Comparison of ENCODE assay signal across 1 fruit fly cellular context in the genomic region with DNA sequence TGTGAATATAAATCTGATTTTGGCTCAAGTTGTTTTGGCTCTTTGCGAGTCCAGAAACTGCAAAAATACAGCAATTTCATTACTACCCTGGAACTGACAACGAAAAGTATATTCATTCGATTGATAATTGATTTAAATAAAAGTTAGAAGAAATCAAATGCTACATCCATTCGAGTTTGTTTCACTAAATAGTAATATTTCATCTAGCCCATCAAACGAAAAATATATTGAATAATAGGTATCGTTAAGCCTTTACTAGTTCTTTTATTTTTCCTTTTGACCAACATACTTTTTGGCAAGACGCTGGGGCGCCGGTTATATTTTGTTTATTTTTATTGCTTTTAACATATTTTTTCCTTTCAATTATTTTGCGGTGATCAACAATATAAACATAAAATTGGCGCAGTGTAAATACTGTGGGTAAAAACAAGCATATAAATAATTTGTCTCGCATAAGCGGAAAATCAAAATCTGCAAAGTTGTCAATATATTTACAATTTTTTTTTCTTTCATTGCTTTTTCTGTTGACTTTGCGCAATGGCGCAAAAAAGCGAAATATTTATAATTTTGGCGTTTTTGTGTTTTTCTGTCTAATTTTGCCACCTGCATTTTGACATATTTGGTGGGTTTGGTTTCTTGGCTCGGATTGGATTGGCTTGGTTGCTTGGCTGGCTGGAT.
TF ChIP-seq lines count a peak whose summit lies in the region.

No protein-coding gene starts in this region.

TF ChIP-seq in whole organism, embryonic, 481 proteins besides CTCF, POLR2A, EP300 and RAD21 (continued from another document):
- peak; percentile 42; the same call in 1 of the 2 replicates for TF ChIP-seq vvl (GFP tag; IDR thresholded peaks at IDR 0.05; lab: Robert Waterston, UW)
- no peak for TF ChIP-seq CG8290 (GFP tag; optimal IDR thresholded peaks at IDR 0.05; lab: Kevin White, UChicago)
- peak in 1 of 2 experiments; percentile 31 for TF ChIP-seq CG8290 (tag; optimal IDR thresholded peaks at IDR 0.05; lab: Kevin White, UChicago)
- TF ChIP-seq jumu (GFP tag; optimal IDR thresholded peaks at IDR 0.05; lab: Kevin White, UChicago), result no peak
- TF ChIP-seq Dad (GFP tag; optimal IDR thresholded peaks at IDR 0.05; lab: Kevin White, UChicago), result no peak
- TF ChIP-seq CG14441 (GFP tag; IDR thresholded peaks at IDR 0.05; lab: Robert Waterston, UW), result 0 out of 2 replicates have a peak, but pooled peaks have one; percentile 19
- TF ChIP-seq Aef1 (GFP tag; IDR thresholded peaks at IDR 0.05; lab: Robert Waterston, UW), result no peak
- TF ChIP-seq Oli (tag; optimal IDR thresholded peaks at IDR 0.05; lab: Kevin White, UChicago), result peak; percentile 20
- no peak for TF ChIP-seq CG18476 (GFP tag; optimal IDR thresholded peaks at IDR 0.05; lab: Kevin White, UChicago)
- TF ChIP-seq CG2712 (tag; optimal IDR thresholded peaks at IDR 0.05; lab: Kevin White, UChicago), result peak; percentile 20
- TF ChIP-seq CG8089 (GFP tag; optimal IDR thresholded peaks at IDR 0.05; lab: Kevin White, UChicago), result no peak
